Worm (Caenorhabditis elegans) whole organism, L3 larva: ENCODE measurements around the gene ins-37.

Experiments
- ZK546.5 ChIP-seq: sonication (generic microtip); optimal IDR thresholded peaks from 2 replicates; lab custom pipeline; 2017; ENCODE audit warnings: missing biosample characterization, missing genetic modification characterization
- egl-5 ChIP-seq: fragments of 150-350 bp; optimal IDR thresholded peaks from 2 replicates; lab custom pipeline; 2017; ENCODE audit warnings: missing biosample characterization, missing genetic modification reagents, missing genetic modification characterization, inconsistent platforms
- lin-39 ChIP-seq: fragments of 150-350 bp; optimal IDR thresholded peaks from 2 replicates; lab custom pipeline; 2018; ENCODE audit warnings: missing biosample characterization, missing genetic modification reagents, missing genetic modification characterization
- mdl-1 ChIP-seq: fragments of 150-350 bp; optimal IDR thresholded peaks from 2 replicates; lab custom pipeline; 2014; ENCODE audit warnings: missing biosample characterization, missing genetic modification characterization

DNA sequence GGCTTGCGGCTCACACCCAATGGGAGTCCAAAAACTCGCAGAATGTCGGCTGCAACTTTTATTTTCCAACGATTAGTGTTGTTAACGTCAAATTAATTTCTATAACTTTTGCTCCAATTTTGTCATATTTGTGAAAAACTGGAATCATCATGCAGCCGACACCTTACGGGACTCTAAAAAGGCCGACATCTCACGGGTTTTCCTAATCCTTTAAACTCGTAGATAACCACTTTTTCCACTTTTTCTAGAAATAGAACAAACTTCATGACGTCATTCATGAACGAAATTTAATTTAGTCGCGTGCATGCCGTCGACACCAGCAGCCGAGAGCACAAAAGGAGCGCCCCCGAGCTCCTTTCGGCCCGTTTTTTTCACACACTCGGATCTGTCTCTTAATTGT is 22.5 kb downstream of the ins-37 start:
- TF ChIP-seq ZK546.5 (tag; lab: Kevin White, UChicago): no peak
- no peak for TF ChIP-seq lin-39 (tag; lab: Kevin White, UChicago)
- TF ChIP-seq egl-5 (tag; lab: Kevin White, UChicago): no peak
- TF ChIP-seq mdl-1 (tag; lab: Kevin White, UChicago): no peak
